Worm (Caenorhabditis elegans) whole organism, L4/young adult: ENCODE data around the gene moa-1.

Experiments used
- W03F9.2 ChIP-seq: fragments of 150-350 bp; optimal IDR thresholded peaks from 2 replicates; lab custom pipeline; 2014; ENCODE audit warnings: missing biosample characterization, missing genetic modification characterization
- dao-5 ChIP-seq: sonication (generic microtip); optimal IDR thresholded peaks from 2 replicates; lab custom pipeline; 2016; ENCODE audit warnings: missing genotype, missing genetic modification characterization, moderate library complexity, missing compliant biosample characterization
- him-1 ChIP-seq: sonication (generic microtip); optimal IDR thresholded peaks from 2 replicates; lab custom pipeline; 2016; ENCODE audit warnings: missing genotype, missing genetic modification reagents, missing genetic modification characterization, missing compliant biosample characterization

The moa-1 gene

DNA sequence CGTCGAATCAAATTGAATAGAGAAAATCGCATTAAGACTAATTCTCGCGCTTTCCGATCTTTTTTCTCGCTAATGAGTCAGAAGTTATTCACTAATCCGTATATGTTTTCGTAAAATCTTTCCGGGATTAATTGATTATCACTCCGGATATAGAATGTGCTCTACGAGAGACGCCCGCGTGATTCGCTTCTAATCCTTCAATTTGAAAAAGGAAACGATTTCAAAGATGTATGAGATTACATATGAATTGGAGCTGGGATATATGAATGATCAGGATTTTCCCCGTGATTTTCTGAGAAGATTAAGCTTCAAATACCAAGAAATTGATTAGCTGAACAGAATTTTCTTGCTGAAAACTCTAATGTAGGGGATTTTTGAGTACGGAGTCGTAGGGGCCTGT, 47.2 kb downstream of the moa-1 start:
- TF ChIP-seq dao-5 (tag; lab: Kevin White, UChicago), result no peak

DNA sequence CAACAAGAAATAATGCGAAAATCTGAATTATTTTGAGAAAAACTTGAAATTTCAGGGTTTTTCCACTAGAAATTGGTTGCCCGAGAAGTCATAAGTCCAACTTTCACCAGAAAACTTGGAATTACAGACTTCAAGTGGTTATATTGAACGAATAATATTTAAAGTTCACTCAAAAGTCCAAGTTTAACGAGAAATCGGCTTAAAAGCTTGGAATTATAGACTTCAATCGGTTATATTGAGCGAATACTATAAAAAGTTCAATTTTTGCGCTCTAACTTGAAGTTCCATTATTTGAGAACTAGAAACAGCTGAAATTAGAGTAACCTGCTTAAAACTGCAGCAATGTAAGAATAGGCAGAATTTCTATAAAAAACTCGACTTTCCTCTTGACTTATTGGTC, 47.6 kb downstream of the moa-1 start:
- TF ChIP-seq dao-5 (tag; lab: Kevin White, UChicago), result no peak
- TF ChIP-seq W03F9.2 (tag; lab: Kevin White, UChicago), result no peak
- no peak for TF ChIP-seq him-1 (tag; lab: Kevin White, UChicago)

DNA sequence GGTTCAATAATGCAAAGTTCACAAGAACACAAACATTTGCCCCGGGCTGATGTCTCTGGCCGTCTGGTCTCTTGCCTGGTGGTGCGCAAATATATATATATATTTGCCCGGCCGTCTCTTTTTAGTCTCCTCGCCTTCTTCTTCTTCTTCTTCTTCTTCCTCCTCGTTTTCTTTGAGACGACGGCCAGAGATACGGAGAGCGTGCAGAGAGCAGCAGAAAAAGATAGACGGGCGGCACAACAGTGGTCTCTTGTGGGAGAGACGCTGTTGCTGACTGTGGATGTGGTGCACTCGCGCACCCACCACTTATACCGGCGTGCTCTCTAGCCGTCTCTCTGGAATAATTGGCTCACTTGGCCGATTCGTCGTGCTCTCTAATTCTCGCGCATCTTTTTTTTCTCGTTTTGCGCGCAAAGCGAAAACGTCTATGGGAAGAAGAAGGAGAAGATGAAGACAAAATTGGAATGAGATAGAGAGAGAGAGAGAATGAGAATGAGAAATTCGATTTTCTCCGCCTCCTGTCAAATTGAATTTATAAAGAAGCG, 48.5 kb downstream of the moa-1 start:
- TF ChIP-seq dao-5 (tag; lab: Kevin White, UChicago) (peak; percentile 47), W03F9.2 (tag; lab: Kevin White, UChicago) (peak; percentile 65), him-1 (tag; lab: Kevin White, UChicago) (peak; percentile 97)

DNA sequence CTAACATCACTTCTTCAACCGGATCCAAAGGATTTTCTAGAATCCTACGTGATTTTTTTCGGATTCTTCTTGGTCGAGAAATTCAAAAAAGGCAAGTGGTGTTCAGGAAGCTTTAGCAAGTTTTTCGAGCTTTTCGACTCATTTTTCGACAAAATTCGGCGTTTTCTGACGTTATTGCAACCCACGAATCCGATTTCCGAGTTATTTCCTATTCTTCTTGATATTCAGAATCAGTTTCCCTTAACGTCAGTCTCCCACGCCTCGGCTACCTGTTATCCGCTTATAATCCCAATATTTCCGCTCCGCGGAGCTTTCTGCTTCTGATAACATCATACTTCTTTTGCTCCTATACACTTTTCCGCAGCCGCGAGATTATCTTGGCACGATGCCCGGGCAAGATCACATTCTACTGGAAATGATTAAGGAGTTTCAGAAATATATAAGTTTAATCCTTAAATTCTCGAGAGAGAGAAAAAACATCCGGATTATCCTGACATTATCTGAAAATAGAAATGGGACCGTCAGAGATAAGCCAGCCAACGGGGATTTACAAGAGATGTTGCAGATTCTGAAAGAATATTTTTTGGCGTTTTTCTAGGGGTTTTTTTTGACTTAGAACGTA, 51.3 kb downstream of the moa-1 start:
- TF ChIP-seq him-1 (tag; lab: Kevin White, UChicago) (no peak), dao-5 (tag; lab: Kevin White, UChicago) (no peak), W03F9.2 (tag; lab: Kevin White, UChicago) (no peak)
